Fruit fly (Drosophila melanogaster): ENCODE measurements around the gene CG31624.

Gene CG31624

DNA sequence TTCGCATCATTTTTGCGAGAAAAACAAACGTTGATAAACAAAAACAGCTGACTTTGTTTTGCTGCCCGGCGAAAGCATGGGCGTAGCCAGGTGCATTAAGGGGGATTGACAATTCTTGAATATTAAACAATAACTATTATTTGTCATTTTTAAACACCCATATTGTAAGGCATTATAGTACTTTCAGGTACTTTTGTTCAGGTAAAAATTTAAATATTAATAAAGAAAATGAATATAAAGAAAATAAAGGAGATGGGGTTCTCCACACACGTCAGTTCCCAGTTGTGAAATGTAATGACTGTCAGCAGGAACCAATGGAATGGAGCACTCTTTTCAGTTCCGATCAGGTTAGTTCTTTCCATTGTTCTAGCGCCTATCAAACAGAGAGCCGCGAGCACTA, 41.6 kb downstream of the CG31624 start, which contains the start of the genes Coq3 and Pld3 (continued):
- TF ChIP-seq CG17359 (tag; optimal IDR thresholded peaks at IDR 0.05) (peak; percentile 89), croc (GFP tag; conservative IDR thresholded peaks at IDR 0.05) (peak; percentile 60), tio (GFP tag; optimal IDR thresholded peaks at IDR 0.05) (peak; percentile 77), CG17186 (GFP tag; optimal IDR thresholded peaks at IDR 0.05) (peak; percentile 18), ATbp (GFP tag; optimal IDR thresholded peaks at IDR 0.05) (peak; percentile 68), Hmx (GFP tag; optimal IDR thresholded peaks at IDR 0.05) (peak; percentile 65), CG6254 (GFP tag; optimal IDR thresholded peaks at IDR 0.05) (peak; percentile 71), schlank (tag; optimal IDR thresholded peaks at IDR 0.05) (peak; percentile 70), CG3281 (GFP tag; optimal IDR thresholded peaks at IDR 0.05) (peak; percentile 84), Trl (optimal IDR thresholded peaks at IDR 0.05) (no peak), Trl (GFP tag; optimal IDR thresholded peaks at IDR 0.05) (peak; percentile 72), chm (GFP tag; IDR thresholded peaks at IDR 0.05) (peak; percentile 72), Gsc (GFP tag; IDR thresholded peaks at IDR 0.05) (no peak), CG8765 (GFP tag; IDR thresholded peaks at IDR 0.05) (peak; percentile 59; the same call in 1 of the 2 replicates), Hsf (GFP tag; optimal IDR thresholded peaks at IDR 0.05) (peak; percentile 85), CG3995 (GFP tag; optimal IDR thresholded peaks at IDR 0.05) (peak; percentile 77), CG15073 (GFP tag; optimal IDR thresholded peaks at IDR 0.05) (no peak), CG16779 (GFP tag; IDR thresholded peaks at IDR 0.05) (peak; percentile 80), klu (GFP tag; IDR thresholded peaks at IDR 0.05) (peak; percentile 44; the same call in 1 of the 2 replicates), CoRest (tag; optimal IDR thresholded peaks at IDR 0.05) (peak; percentile 82), HLH3B (GFP tag; IDR thresholded peaks at IDR 0.05) (peak; percentile 72), CG11247 (GFP tag; IDR thresholded peaks at IDR 0.05) (peak; percentile 72; the same call in 1 of the 2 replicates), CG6654 (GFP tag; optimal IDR thresholded peaks at IDR 0.05) (peak; percentile 45), en (GFP tag; optimal IDR thresholded peaks at IDR 0.05) (peak; percentile 25), CG33213 (GFP tag; optimal IDR thresholded peaks at IDR 0.05) (peak; percentile 57), CG6765 (GFP tag; optimal IDR thresholded peaks at IDR 0.05) (peak; percentile 66), MTF-1 (GFP tag; optimal IDR thresholded peaks at IDR 0.05; ENCODE audit: borderline replicate concordance) (peak; percentile 32), D19A (tag; optimal IDR thresholded peaks at IDR 0.05) (peak; percentile 72), amos (GFP tag; IDR thresholded peaks at IDR 0.05; ENCODE audit: partially characterized antibody) (no peak), CG31365 (tag; optimal IDR thresholded peaks at IDR 0.05) (peak; percentile 9), wdn (GFP tag; IDR thresholded peaks at IDR 0.05) (peak; percentile 50), Nf-YA (GFP tag; IDR thresholded peaks at IDR 0.05) (peak; percentile 69), Nf-YB (GFP tag; optimal IDR thresholded peaks at IDR 0.05) (peak; percentile 58), CG12219 (GFP tag; optimal IDR thresholded peaks at IDR 0.05) (peak; percentile 56), CG2889 (GFP tag; IDR thresholded peaks at IDR 0.05) (peak; percentile 75; the same call in 2 of the 3 replicates), CHES-1-like (GFP tag; optimal IDR thresholded peaks at IDR 0.05) (peak; percentile 68), BEAF-32 (GFP tag; optimal IDR thresholded peaks at IDR 0.05) (peak; percentile 3), onecut (GFP tag; IDR thresholded peaks at IDR 0.05) (peak; percentile 61), repo (GFP tag; optimal IDR thresholded peaks at IDR 0.05) (peak; percentile 49), ssp (GFP tag; IDR thresholded peaks at IDR 0.05) (peak; percentile 48), ara (GFP tag; IDR thresholded peaks at IDR 0.05) (peak; percentile 79), Abd-B (GFP tag; optimal IDR thresholded peaks at IDR 0.05) (peak; percentile 60), CG8388 (GFP tag; optimal IDR thresholded peaks at IDR 0.05) (peak; percentile 75), Hr3 (GFP tag; optimal IDR thresholded peaks at IDR 0.05) (peak; percentile 74), pzg (GFP tag; optimal IDR thresholded peaks at IDR 0.05) (peak; percentile 32), Bteb2 (GFP tag; optimal IDR thresholded peaks at IDR 0.05) (peak; percentile 77), CG6175 (GFP tag; IDR thresholded peaks at IDR 0.05) (no peak), vfl (GFP tag; optimal IDR thresholded peaks at IDR 0.05) (peak; percentile 74), Antp (GFP tag; optimal IDR thresholded peaks at IDR 0.05) (peak; percentile 61), tgo (GFP tag; IDR thresholded peaks at IDR 0.05) (peak; percentile 79), CG18262 (tag; optimal IDR thresholded peaks at IDR 0.05) (peak; percentile 82), HHEX (GFP tag; optimal IDR thresholded peaks at IDR 0.05) (peak; percentile 80)
